Fruit fly (Drosophila melanogaster) whole organism: Measurements from ENCODE around the gene CAH7.

Experiments
- pan ChIP-seq: fragments of >200 bp; optimal IDR thresholded peaks from 2 replicates; lab custom pipeline; 2017
- psq ChIP-seq: fragments of >200 bp; optimal IDR thresholded peaks from 2 replicates; lab custom pipeline; 2017
- usp ChIP-seq: fragments of >200 bp; optimal IDR thresholded peaks from 2 replicates; lab custom pipeline; 2017; ENCODE audit warnings: missing biosample characterization, missing genetic modification characterization, mixed read lengths

DNA sequence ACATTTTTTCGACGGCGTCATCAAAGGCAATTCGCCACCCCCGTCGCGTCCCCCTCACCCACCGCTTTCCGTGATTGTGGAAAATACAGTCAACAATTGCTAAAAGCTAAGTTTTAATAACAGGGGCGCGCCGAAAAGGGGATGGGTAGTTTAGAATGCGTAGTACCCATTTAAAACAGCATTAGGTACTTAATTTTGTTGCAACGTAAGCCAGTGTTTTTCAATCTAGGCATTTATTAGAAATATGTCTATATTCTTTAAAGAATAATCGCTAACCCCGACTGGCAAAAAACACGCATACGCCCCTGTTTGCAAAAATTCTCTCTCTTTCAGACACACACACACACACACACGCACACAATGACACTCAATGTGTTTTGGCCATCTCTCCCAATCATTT, 27.1 kb upstream of the CAH7 start:
- TF ChIP-seq psq (lab: Kevin White, UChicago) (no peak), pan (lab: Kevin White, UChicago) (no peak), usp (GFP tag; lab: Kevin White, UChicago) (no peak)
